Worm (Caenorhabditis elegans) whole organism, young adult: ENCODE data around the gene twk-5.
"Not testable (repeated sequence)": the region's sequence is repeated elsewhere in the genome, so short reads cannot be mapped to it uniquely, and the experiment has no call there.

ENCODE experiments used
- B0336.3 ChIP-seq: fragments of 200-800 bp; sonication (Bioruptor generic); IDR thresholded peaks from 2 replicates; pipeline ENCODE4 v1.3.6; 2022; ENCODE audit warnings: missing genetic modification characterization, missing compliant biosample characterization
- C06A6.2 ChIP-seq: fragments of 200-800 bp; sonication (Bioruptor generic); conservative IDR thresholded peaks from 2 replicates; pipeline ENCODE4 v1.3.6; 2022; ENCODE audit warnings: missing genetic modification characterization, missing compliant biosample characterization
- F22D6.2 ChIP-seq: sonication (generic microtip); optimal IDR thresholded peaks from 2 replicates; lab custom pipeline; 2016; ENCODE audit warnings: mild to moderate bottlenecking, missing genetic modification characterization, missing compliant biosample characterization
- F33H1.4 ChIP-seq: fragments of 200-800 bp; sonication (Bioruptor generic); IDR thresholded peaks from 2 replicates; pipeline ENCODE4 v1.3.6; 2022; ENCODE audit warnings: missing genetic modification reagents, missing genetic modification characterization, missing compliant biosample characterization
- F37B4.10 ChIP-seq: fragments of 200-800 bp; sonication (Bioruptor generic); IDR thresholded peaks from 2 replicates; pipeline ENCODE4 v1.3.6; 2022; ENCODE audit warnings: missing genetic modification characterization, missing compliant biosample characterization
- F39B2.1 ChIP-seq: fragments of 200-800 bp; sonication (Bioruptor generic); IDR thresholded peaks from 2 replicates; pipeline ENCODE4 v1.3.6; 2022; ENCODE audit warnings: missing genetic modification reagents, missing genetic modification characterization, missing compliant biosample characterization
- F55B11.4 ChIP-seq: sonication (generic microtip); optimal IDR thresholded peaks from 2 replicates; lab custom pipeline; 2016; ENCODE audit warnings: missing compliant biosample characterization, missing genetic modification characterization, borderline replicate concordance; ENCODE audit not compliant: insufficient read depth
- F57C9.4 ChIP-seq: sonication (generic microtip); optimal IDR thresholded peaks from 2 replicates; lab custom pipeline; 2017; ENCODE audit warnings: mild to moderate bottlenecking, missing genetic modification characterization, missing compliant biosample characterization
- T07F8.4 ChIP-seq: sonication (generic microtip); optimal IDR thresholded peaks from 2 replicates; lab custom pipeline; 2016; ENCODE audit warnings: mild to moderate bottlenecking, missing genetic modification characterization, moderate library complexity, missing compliant biosample characterization
- Y53G8AR.9 ChIP-seq: fragments of 200-800 bp; sonication (Bioruptor generic); conservative IDR thresholded peaks from 2 replicates; pipeline ENCODE4 v1.3.6; 2022; ENCODE audit warnings: missing genetic modification reagents, missing genetic modification characterization, missing compliant biosample characterization
- Y56A3A.18 ChIP-seq: fragments of 200-800 bp; sonication (Bioruptor generic); IDR thresholded peaks from 2 replicates; pipeline ENCODE4 v1.3.6; 2022; ENCODE audit warnings: missing genetic modification reagents, missing genetic modification characterization, missing compliant biosample characterization
- Y79H2A.3 ChIP-seq: fragments of 200-800 bp; sonication (Bioruptor generic); conservative IDR thresholded peaks from 2 replicates; pipeline ENCODE4 v1.3.6; 2022; ENCODE audit warnings: missing genetic modification reagents, missing genetic modification characterization, missing compliant biosample characterization
- ama-1 ChIP-seq, 3 experiments: fragments of 150-350 bp in 1 of 3; sonication (generic microtip) in 2 of 3; optimal IDR thresholded peaks; 2 replicates each; lab custom pipeline; 2014 to 2018; ENCODE audit warnings: missing biosample characterization in 2 of 3, missing genetic modification characterization in 2 of 3, missing genetic modification reagents in 2 of 3
- attf-6 ChIP-seq: fragments of 200-800 bp; sonication (Bioruptor generic); IDR thresholded peaks from 2 replicates; pipeline ENCODE4 v1.3.6; 2022; ENCODE audit warnings: missing genetic modification reagents, missing genetic modification characterization, missing compliant biosample characterization
- bed-1 ChIP-seq: fragments of 200-800 bp; sonication (Bioruptor generic); IDR thresholded peaks from 2 replicates; pipeline ENCODE4 v1.3.6; 2022; ENCODE audit warnings: missing genetic modification reagents, missing genetic modification characterization, missing compliant biosample characterization
- bed-2 ChIP-seq: fragments of 200-800 bp; sonication (Bioruptor generic); IDR thresholded peaks from 2 replicates; pipeline ENCODE4 v1.3.6; 2022; ENCODE audit warnings: missing genetic modification reagents, missing genetic modification characterization, missing compliant biosample characterization
- ccch-3 ChIP-seq: fragments of 200-800 bp; sonication (Bioruptor generic); optimal IDR thresholded peaks from 2 replicates; lab custom pipeline; 2018; ENCODE audit warnings: mild to moderate bottlenecking, missing genetic modification characterization, missing compliant biosample characterization
- cebp-2 ChIP-seq: fragments of 200-800 bp; sonication (Bioruptor generic); IDR thresholded peaks from 2 replicates; pipeline ENCODE4 v1.3.6; 2022; ENCODE audit warnings: missing genetic modification characterization, missing compliant biosample characterization
- ceh-40 ChIP-seq: fragments of 200-800 bp; sonication (Bioruptor generic); IDR thresholded peaks from 2 replicates; pipeline ENCODE4 v1.3.6; 2022; ENCODE audit warnings: missing genetic modification characterization, missing compliant biosample characterization
- ceh-79 ChIP-seq: sonication (generic microtip); optimal IDR thresholded peaks from 2 replicates; lab custom pipeline; 2017; ENCODE audit warnings: mild to moderate bottlenecking, missing genetic modification characterization, missing compliant biosample characterization
- ceh-91 ChIP-seq: fragments of 200-800 bp; sonication (Bioruptor generic); IDR thresholded peaks from 2 replicates; pipeline ENCODE4 v1.3.6; 2022; ENCODE audit warnings: missing genetic modification reagents, missing genetic modification characterization, missing compliant biosample characterization
- chd-7 ChIP-seq: sonication (generic microtip); optimal IDR thresholded peaks from 2 replicates; lab custom pipeline; 2016; ENCODE audit warnings: mild to moderate bottlenecking, missing genetic modification characterization, moderate library complexity, missing compliant biosample characterization
- die-1 ChIP-seq: sonication (generic microtip); optimal IDR thresholded peaks from 2 replicates; lab custom pipeline; 2016; ENCODE audit warnings: missing genotype, mild to moderate bottlenecking, missing genetic modification characterization, missing compliant biosample characterization
- dox-1 ChIP-seq: fragments of 200-800 bp; sonication (Bioruptor generic); IDR thresholded peaks from 2 replicates; pipeline ENCODE4 v1.3.6; 2022; ENCODE audit warnings: missing genetic modification reagents, missing genetic modification characterization, missing compliant biosample characterization
- dpl-1 ChIP-seq: fragments of 150-350 bp; optimal IDR thresholded peaks from 2 replicates; lab custom pipeline; 2014; ENCODE audit warnings: missing biosample characterization, missing genetic modification reagents, missing genetic modification characterization
- efl-1 ChIP-seq: fragments of 150-350 bp; optimal IDR thresholded peaks from 2 replicates; lab custom pipeline; 2014; ENCODE audit warnings: missing biosample characterization, missing genetic modification reagents, missing genetic modification characterization
- egl-44 ChIP-seq: fragments of 200-800 bp; sonication (Bioruptor generic); IDR thresholded peaks from 2 replicates; pipeline ENCODE4 v1.3.6; 2022; ENCODE audit warnings: missing genetic modification reagents, missing genetic modification characterization, missing compliant biosample characterization
- ekl-4 ChIP-seq: fragments of 200-800 bp; sonication (Bioruptor generic); IDR thresholded peaks from 2 replicates; pipeline ENCODE4 v1.3.6; 2022; ENCODE audit warnings: missing genetic modification reagents, missing genetic modification characterization, missing compliant biosample characterization
- hmg-1.2 ChIP-seq: fragments of 200-800 bp; sonication (Bioruptor generic); IDR thresholded peaks from 2 replicates; pipeline ENCODE4 v1.3.6; 2022; ENCODE audit warnings: missing genetic modification reagents, missing genetic modification characterization, missing compliant biosample characterization
- hrde-1 ChIP-seq: sonication (generic microtip); optimal IDR thresholded peaks from 2 replicates; lab custom pipeline; 2016; ENCODE audit warnings: missing genetic modification characterization, mild to moderate bottlenecking, missing compliant biosample characterization, moderate library complexity, missing genotype, missing genetic modification reagents, borderline replicate concordance
- let-526 ChIP-seq: fragments of 200-800 bp; sonication (Bioruptor generic); IDR thresholded peaks from 2 replicates; pipeline ENCODE4 v1.3.6; 2022; ENCODE audit warnings: missing genetic modification reagents, missing genetic modification characterization, missing compliant biosample characterization
- lin-35 ChIP-seq, 3 experiments: fragments of 150-350 bp in 2 of 3; sonication (generic microtip) in 1 of 3; optimal IDR thresholded peaks; 2 replicates each; lab custom pipeline; 2014 to 2018; ENCODE audit warnings: missing biosample characterization in 3 of 3, missing genetic modification characterization in 3 of 3, missing genetic modification reagents in 3 of 3
- lsl-1 ChIP-seq: fragments of 200-800 bp; sonication (Bioruptor generic); optimal IDR thresholded peaks from 2 replicates; lab custom pipeline; 2018; ENCODE audit warnings: mild to moderate bottlenecking, missing genetic modification characterization, moderate library complexity, missing compliant biosample characterization
- madf-3 ChIP-seq: fragments of 200-800 bp; sonication (Bioruptor generic); IDR thresholded peaks from 2 replicates; pipeline ENCODE4 v1.3.6; 2022; ENCODE audit warnings: missing genetic modification reagents, missing genetic modification characterization, missing compliant biosample characterization
- nfya-2 ChIP-seq: fragments of 200-800 bp; sonication (Bioruptor generic); IDR thresholded peaks from 2 replicates; pipeline ENCODE4 v1.3.6; 2022; ENCODE audit warnings: missing genetic modification reagents, missing genetic modification characterization, missing compliant biosample characterization
- pbrm-1 ChIP-seq: fragments of 200-800 bp; sonication (Bioruptor generic); IDR thresholded peaks from 2 replicates; pipeline ENCODE4 v1.3.6; 2022; ENCODE audit warnings: missing genetic modification reagents, missing genetic modification characterization, missing compliant biosample characterization
- sdz-38 ChIP-seq: sonication (generic microtip); optimal IDR thresholded peaks from 2 replicates; lab custom pipeline; 2016; ENCODE audit warnings: missing genotype, missing genetic modification characterization, missing compliant biosample characterization
- snpc-1.1 ChIP-seq: sonication (generic microtip); optimal IDR thresholded peaks from 2 replicates; lab custom pipeline; 2017; ENCODE audit warnings: missing genetic modification characterization, mild to moderate bottlenecking, missing compliant biosample characterization, antibody characterized with exemption, moderate library complexity, missing genotype, missing genetic modification reagents; ENCODE audit not compliant: insufficient read depth
- snpc-1.3 ChIP-seq: sonication (generic microtip); optimal IDR thresholded peaks from 2 replicates; lab custom pipeline; 2017; ENCODE audit warnings: missing genetic modification characterization, mild to moderate bottlenecking, missing compliant biosample characterization, antibody characterized with exemption, moderate library complexity, missing genotype, missing genetic modification reagents; ENCODE audit not compliant: insufficient read depth
- snpc-4 ChIP-seq, 5 experiments: fragments of 150-350 bp in 1 of 5; sonication (generic microtip) in 4 of 5; optimal IDR thresholded peaks; 2 replicates each; lab custom pipeline; 2014 to 2018; ENCODE audit warnings: missing genetic modification characterization in 5 of 5, missing biosample characterization in 3 of 5, antibody characterized with exemption in 2 of 5, mild to moderate bottlenecking in 2 of 5, missing compliant biosample characterization in 2 of 5, missing genotype in 2 of 5, moderate library complexity in 2 of 5, missing genetic modification reagents in 1 of 5
- sptf-2 ChIP-seq: fragments of 200-800 bp; sonication (Bioruptor generic); optimal IDR thresholded peaks from 2 replicates; lab custom pipeline; 2018; ENCODE audit warnings: mild to moderate bottlenecking, missing genetic modification characterization, missing compliant biosample characterization
- tbx-9 ChIP-seq: sonication (generic microtip); optimal IDR thresholded peaks from 2 replicates; lab custom pipeline; 2016; ENCODE audit warnings: borderline replicate concordance, missing genetic modification characterization, inconsistent platforms, missing compliant biosample characterization
- unc-62 ChIP-seq: fragments of 150-350 bp; optimal IDR thresholded peaks from 2 replicates; lab custom pipeline; 2014; ENCODE audit warnings: missing biosample characterization, missing genetic modification reagents, missing genetic modification characterization
- ztf-22 ChIP-seq: fragments of 200-800 bp; sonication (Bioruptor generic); optimal IDR thresholded peaks from 2 replicates; lab custom pipeline; 2018; ENCODE audit warnings: mild to moderate bottlenecking, missing genetic modification characterization, moderate library complexity, missing compliant biosample characterization
- ztf-26 ChIP-seq: sonication (generic microtip); optimal IDR thresholded peaks from 2 replicates; lab custom pipeline; 2017; ENCODE audit warnings: missing genetic modification characterization, missing compliant biosample characterization
- ztf-28 ChIP-seq: fragments of 200-800 bp; sonication (Bioruptor generic); IDR thresholded peaks from 2 replicates; pipeline ENCODE4 v1.3.6; 2022; ENCODE audit warnings: missing genetic modification reagents, missing genetic modification characterization, missing compliant biosample characterization

Gene twk-5

DNA sequence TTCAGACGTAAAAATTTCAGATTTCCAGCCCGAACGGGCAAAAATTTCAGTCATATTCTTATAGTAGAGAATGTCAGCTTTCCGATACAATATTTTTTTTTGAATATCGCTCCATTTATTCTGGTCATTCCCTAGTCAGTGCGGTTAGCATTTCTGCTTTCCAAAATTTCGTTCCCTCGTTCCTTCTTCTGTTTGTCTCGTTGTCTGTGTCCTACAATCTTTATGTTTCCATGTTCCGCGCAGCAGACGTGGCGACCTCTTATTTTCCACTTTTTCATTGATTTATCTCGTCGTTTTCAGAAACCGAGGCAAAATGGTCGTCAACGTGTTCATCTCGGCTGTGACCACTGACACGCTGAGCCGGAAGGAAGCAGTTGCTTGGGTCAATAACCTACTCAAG is 42.7 kb downstream of the twk-5 start, which contains the start of gene ebp-2:
Gene ebp-2 (plus strand): TSS at position 301 of the 400 bp plus-strand sequence.
- TF ChIP-seq F37B4.10 (GFP tag; lab: Robert Waterston, UW); egl-44 (GFP tag; lab: Robert Waterston, UW); sdz-38 (tag; lab: Kevin White, UChicago): not testable (repeated sequence)

DNA sequence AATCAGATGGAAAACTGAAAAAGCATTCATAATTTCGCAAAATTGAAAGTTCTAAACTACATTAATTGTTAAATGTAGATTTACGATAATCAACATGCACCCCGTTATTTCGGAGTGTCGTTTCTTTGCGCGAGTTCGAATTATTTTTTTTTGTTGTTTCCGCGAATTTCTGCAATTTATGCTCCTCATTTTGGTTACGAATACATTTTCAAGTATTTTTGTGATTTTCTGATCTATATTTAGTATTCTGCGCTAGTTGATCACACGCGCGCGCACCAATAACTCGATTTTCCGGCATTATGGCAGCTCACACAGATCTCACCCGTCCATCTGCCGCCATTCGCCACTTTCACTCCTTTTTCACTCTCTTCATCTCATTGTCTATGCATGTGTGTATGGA is 44.8 kb downstream of the twk-5 start, which contains the start of gene VW02B12L.2:
Gene VW02B12L.2 (minus strand): TSS at position 65 of the 400 bp plus-strand sequence.
- TF ChIP-seq ztf-26 (tag; lab: Kevin White, UChicago) (no peak), C06A6.2 (GFP tag; lab: Robert Waterston, UW) (no peak), unc-62 (GFP tag; lab: Kevin White, UChicago) (no peak), Y56A3A.18 (GFP tag; lab: Robert Waterston, UW) (no peak), ceh-79 (no peak), hmg-1.2 (GFP tag; lab: Robert Waterston, UW) (0 out of 2 replicates have a peak, but pooled peaks have one; percentile 4), lin-35 (GFP tag; optimal IDR thresholded peaks at IDR 0.05; lab: Kevin White, UChicago) (peak in 1 of 3 experiments; percentile 36), F57C9.4 (tag; lab: Kevin White, UChicago) (no peak), F22D6.2 (tag; lab: Kevin White, UChicago) (no peak), T07F8.4 (tag; lab: Kevin White, UChicago) (no peak), dpl-1 (GFP tag; lab: Kevin White, UChicago) (peak; percentile 38), F55B11.4 (tag; lab: Kevin White, UChicago) (no peak), F39B2.1 (GFP tag; lab: Robert Waterston, UW) (no peak), ama-1 (optimal IDR thresholded peaks at IDR 0.05; lab: Kevin White, UChicago) (no peak), ama-1 (GFP tag; optimal IDR thresholded peaks at IDR 0.05; lab: Kevin White, UChicago) (no peak), ekl-4 (GFP tag; lab: Robert Waterston, UW) (no peak), ztf-28 (GFP tag; lab: Robert Waterston, UW) (no peak), dox-1 (GFP tag; lab: Robert Waterston, UW) (no peak), ceh-40 (GFP tag; lab: Robert Waterston, UW) (no peak), snpc-4 (GFP tag; optimal IDR thresholded peaks at IDR 0.05; lab: Kevin White, UChicago) (no peak), snpc-4 (tag; optimal IDR thresholded peaks at IDR 0.05; lab: Kevin White, UChicago) (no peak), tbx-9 (tag; lab: Kevin White, UChicago) (no peak), cebp-2 (GFP tag; lab: Robert Waterston, UW) (no peak), let-526 (GFP tag; lab: Robert Waterston, UW) (no peak), B0336.3 (GFP tag; lab: Robert Waterston, UW) (no peak), snpc-1.3 (no peak), bed-2 (no peak), egl-44 (GFP tag; lab: Robert Waterston, UW) (no peak), bed-1 (no peak), ztf-22 (GFP tag; lab: Kevin White, UChicago) (no peak), sptf-2 (GFP tag; lab: Kevin White, UChicago) (no peak), pbrm-1 (no peak), chd-7 (tag; lab: Kevin White, UChicago) (no peak), die-1 (no peak), Y79H2A.3 (GFP tag; lab: Robert Waterston, UW) (no peak), nfya-2 (no peak), efl-1 (peak; percentile 73), ccch-3 (GFP tag; lab: Kevin White, UChicago) (no peak), Y53G8AR.9 (GFP tag; lab: Robert Waterston, UW) (no peak), lsl-1 (GFP tag; lab: Kevin White, UChicago) (peak; percentile 16), madf-3 (GFP tag; lab: Robert Waterston, UW) (0 out of 2 replicates have a peak, but pooled peaks have one; percentile 40), ceh-91 (peak; percentile 16; the same call in 1 of the 2 replicates), F33H1.4 (peak; percentile 26), snpc-1.1 (tag; lab: Kevin White, UChicago) (no peak), hrde-1 (tag; lab: Kevin White, UChicago) (no peak), attf-6 (GFP tag; lab: Robert Waterston, UW) (no peak)
